Fruit fly (Drosophila melanogaster) whole organism, adult: ENCODE results near the gene klar.

Source experiments
- CG7045 ChIP-seq: fragments of 200-800 bp; sonication (Bioruptor generic); optimal IDR thresholded peaks from 2 replicates; lab custom pipeline; 2017; ENCODE audit warnings: missing biosample characterization, mild to moderate bottlenecking, missing genetic modification characterization
- Crg-1 ChIP-seq: fragments of 200-800 bp; sonication (Bioruptor generic); optimal IDR thresholded peaks from 2 replicates; lab custom pipeline; 2016; ENCODE audit warnings: missing biosample characterization, missing genetic modification characterization
- bab1 ChIP-seq: fragments of 200-800 bp; sonication (Bioruptor generic); optimal IDR thresholded peaks from 3 replicates; lab custom pipeline; 2019; ENCODE audit warnings: missing biosample characterization, mild to moderate bottlenecking, missing genetic modification characterization, moderate library complexity
- cnc ChIP-seq, 2 experiments: fragments of >200 bp; optimal IDR thresholded peaks; 2 replicates each; lab custom pipeline; 2017
- tj ChIP-seq: fragments of 200-800 bp; sonication (Bioruptor generic); optimal IDR thresholded peaks from 3 replicates; lab custom pipeline; 2017; ENCODE audit warnings: missing biosample characterization, mild to moderate bottlenecking, missing genetic modification characterization, moderate library complexity

- TF ChIP-seq bab1 (GFP tag; lab: Kevin White, UChicago) (no peak), Crg-1 (no peak), CG7045 (no peak), cnc (optimal IDR thresholded peaks at IDR 0.05; lab: Kevin White, UChicago) (no peak), tj (no peak)
These were observed 51.8 kb downstream of the klar start for dm6 chr3L:488612-489011.
